Worm (Caenorhabditis elegans): ENCODE data around the gene sams-3.

DNA sequence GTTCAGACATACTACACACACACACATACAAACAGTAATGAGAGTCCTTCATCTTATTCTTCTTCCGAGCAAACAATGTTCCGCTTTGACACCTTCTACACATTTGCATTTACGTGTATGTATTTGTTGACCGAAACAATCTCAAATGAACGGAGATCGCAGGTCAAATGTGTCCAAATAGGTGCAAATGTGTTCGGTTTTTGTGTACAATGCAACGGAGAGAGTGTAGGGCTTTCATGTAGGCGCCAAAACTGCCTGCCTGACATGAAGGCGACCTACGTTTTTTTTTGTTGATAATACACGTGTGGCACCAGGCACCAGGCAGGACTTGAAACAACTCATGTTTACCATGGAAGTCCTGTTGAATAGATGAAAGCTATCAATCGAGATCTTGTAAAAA lies 8.5 kb downstream of the sams-3 start:
- TF ChIP-seq nfyb-1 (GFP tag; IDR thresholded peaks at IDR 0.05) = no peak
- no peak for TF ChIP-seq egl-18 (GFP tag; IDR thresholded peaks at IDR 0.05)
- TF ChIP-seq nfya-1 (tag; optimal IDR thresholded peaks at IDR 0.05; ENCODE audit: borderline replicate concordance, insufficient read depth) = no peak
- TF ChIP-seq unc-62 (GFP tag; optimal IDR thresholded peaks at IDR 0.05) = no peak
- no peak for TF ChIP-seq unc-130 (GFP tag; optimal IDR thresholded peaks at IDR 0.05)
- no peak for TF ChIP-seq ceh-27 (GFP tag; optimal IDR thresholded peaks at IDR 0.05)

Data from whole organism, young adult.